Worm (Caenorhabditis elegans) whole organism, L3 larva: ENCODE data around the gene npr-27.

ENCODE experiments used
- R02D3.7 ChIP-seq: fragments of 150-350 bp; optimal IDR thresholded peaks from 2 replicates; lab custom pipeline; 2014; ENCODE audit warnings: missing biosample characterization, missing genetic modification characterization
- ZK546.5 ChIP-seq: sonication (generic microtip); optimal IDR thresholded peaks from 2 replicates; lab custom pipeline; 2017; ENCODE audit warnings: missing biosample characterization, missing genetic modification characterization
- aly-2 ChIP-seq: fragments of 150-350 bp; optimal IDR thresholded peaks from 2 replicates; lab custom pipeline; 2014; ENCODE audit warnings: missing biosample characterization, missing genetic modification characterization
- ama-1 ChIP-seq: fragments of 150-350 bp; optimal IDR thresholded peaks from 2 replicates; lab custom pipeline; 2018
- ceh-16 ChIP-seq: sonication (generic microtip); optimal IDR thresholded peaks from 2 replicates; lab custom pipeline; 2017; ENCODE audit warnings: missing biosample characterization, missing genetic modification characterization
- ceh-28 ChIP-seq: fragments of 150-350 bp; optimal IDR thresholded peaks from 2 replicates; lab custom pipeline; 2014; ENCODE audit warnings: missing biosample characterization, missing genetic modification reagents, missing genetic modification characterization
- daf-12 ChIP-seq: fragments of 150-350 bp; optimal IDR thresholded peaks from 2 replicates; lab custom pipeline; 2014; ENCODE audit warnings: missing biosample characterization, missing genetic modification reagents, missing genetic modification characterization
- elt-1 ChIP-seq: fragments of 150-350 bp; optimal IDR thresholded peaks from 2 replicates; lab custom pipeline; 2014; ENCODE audit warnings: missing biosample characterization, missing genetic modification characterization
- elt-2 ChIP-seq: sonication (generic microtip); optimal IDR thresholded peaks from 2 replicates; lab custom pipeline; 2016; ENCODE audit warnings: missing genetic modification reagents, mild to moderate bottlenecking, missing genetic modification characterization, missing compliant biosample characterization
- elt-3 ChIP-seq, 3 experiments: fragments of 150-350 bp in 1 of 3; sonication (generic microtip) in 2 of 3; optimal IDR thresholded peaks; 2 replicates in 2 of 3; 4 replicates in 1 of 3; lab custom pipeline; 2014 to 2017; ENCODE audit warnings: missing biosample characterization in 3 of 3, missing genetic modification characterization in 3 of 3
- eor-1 ChIP-seq, 2 experiments: fragments of 150-350 bp; optimal IDR thresholded peaks; 2 replicates each; lab custom pipeline; 2014 to 2018; ENCODE audit warnings: missing biosample characterization in 2 of 2, missing genetic modification characterization in 2 of 2
- fkh-10 ChIP-seq: sonication (generic microtip); optimal IDR thresholded peaks from 2 replicates; lab custom pipeline; 2017; ENCODE audit warnings: missing biosample characterization, missing genetic modification reagents, missing genetic modification characterization
- fos-1 ChIP-seq: fragments of 150-350 bp; optimal IDR thresholded peaks from 2 replicates; lab custom pipeline; 2014; ENCODE audit warnings: missing biosample characterization, missing genetic modification characterization
- hmg-11 ChIP-seq: sonication (generic microtip); optimal IDR thresholded peaks from 2 replicates; lab custom pipeline; 2016; ENCODE audit warnings: missing genetic modification characterization, missing compliant biosample characterization
- jun-1 ChIP-seq: fragments of 150-350 bp; optimal IDR thresholded peaks from 2 replicates; lab custom pipeline; 2014; ENCODE audit warnings: missing biosample characterization, missing genetic modification reagents, missing genetic modification characterization
- lin-15B ChIP-seq: fragments of 150-350 bp; optimal IDR thresholded peaks from 2 replicates; lab custom pipeline; 2014; ENCODE audit warnings: missing biosample characterization, missing genetic modification characterization
- lin-39 ChIP-seq: fragments of 150-350 bp; optimal IDR thresholded peaks from 2 replicates; lab custom pipeline; 2018; ENCODE audit warnings: missing biosample characterization, missing genetic modification reagents, missing genetic modification characterization
- mdl-1 ChIP-seq: fragments of 150-350 bp; optimal IDR thresholded peaks from 2 replicates; lab custom pipeline; 2014; ENCODE audit warnings: missing biosample characterization, missing genetic modification characterization
- nhr-11 ChIP-seq: fragments of 150-350 bp; optimal IDR thresholded peaks from 2 replicates; lab custom pipeline; 2014; ENCODE audit warnings: missing biosample characterization, missing genetic modification characterization
- nhr-12 ChIP-seq: fragments of 150-350 bp; optimal IDR thresholded peaks from 2 replicates; lab custom pipeline; 2014; ENCODE audit warnings: missing biosample characterization, missing genetic modification characterization
- nhr-23 ChIP-seq: fragments of 150-350 bp; optimal IDR thresholded peaks from 2 replicates; lab custom pipeline; 2014; ENCODE audit warnings: missing biosample characterization, missing genetic modification reagents, missing genetic modification characterization
- nhr-237 ChIP-seq: fragments of 150-350 bp; optimal IDR thresholded peaks from 2 replicates; lab custom pipeline; 2014; ENCODE audit warnings: missing biosample characterization, missing genetic modification characterization
- nhr-25 ChIP-seq: sonication (generic microtip); optimal IDR thresholded peaks from 2 replicates; lab custom pipeline; 2017; ENCODE audit warnings: missing biosample characterization, missing genetic modification characterization
- nhr-28 ChIP-seq: fragments of 150-350 bp; optimal IDR thresholded peaks from 2 replicates; lab custom pipeline; 2014; ENCODE audit warnings: missing biosample characterization, missing genetic modification characterization
- nhr-67 ChIP-seq: fragments of 150-350 bp; optimal IDR thresholded peaks from 2 replicates; lab custom pipeline; 2014; ENCODE audit warnings: missing biosample characterization, missing genetic modification characterization
- nhr-77 ChIP-seq: fragments of 150-350 bp; optimal IDR thresholded peaks from 2 replicates; lab custom pipeline; 2014; ENCODE audit warnings: missing biosample characterization, missing genetic modification characterization
- pqm-1 ChIP-seq: fragments of 150-350 bp; optimal IDR thresholded peaks from 2 replicates; lab custom pipeline; 2017; ENCODE audit warnings: missing biosample characterization, missing genetic modification characterization, inconsistent platforms
- sea-2 ChIP-seq: fragments of 150-350 bp; sonication (generic microtip); optimal IDR thresholded peaks from 4 replicates; lab custom pipeline; 2014; ENCODE audit warnings: missing biosample characterization, missing genetic modification reagents, missing genetic modification characterization
- skn-1 ChIP-seq: fragments of 150-350 bp; optimal IDR thresholded peaks from 2 replicates; lab custom pipeline; 2014; ENCODE audit warnings: missing biosample characterization, missing genetic modification characterization
- snpc-4 ChIP-seq: fragments of 150-350 bp; optimal IDR thresholded peaks from 2 replicates; lab custom pipeline; 2014; ENCODE audit warnings: missing biosample characterization, missing genetic modification characterization
- unc-39 ChIP-seq: sonication (generic microtip); optimal IDR thresholded peaks from 4 replicates; lab custom pipeline; 2017; ENCODE audit warnings: missing biosample characterization, missing genetic modification characterization
- zag-1 ChIP-seq: fragments of 150-350 bp; optimal IDR thresholded peaks from 2 replicates; lab custom pipeline; 2014; ENCODE audit warnings: missing biosample characterization, missing genetic modification characterization
- ztf-4 ChIP-seq: fragments of 150-350 bp; optimal IDR thresholded peaks from 2 replicates; lab custom pipeline; 2014; ENCODE audit warnings: missing biosample characterization, missing genetic modification characterization

npr-27 gene

DNA sequence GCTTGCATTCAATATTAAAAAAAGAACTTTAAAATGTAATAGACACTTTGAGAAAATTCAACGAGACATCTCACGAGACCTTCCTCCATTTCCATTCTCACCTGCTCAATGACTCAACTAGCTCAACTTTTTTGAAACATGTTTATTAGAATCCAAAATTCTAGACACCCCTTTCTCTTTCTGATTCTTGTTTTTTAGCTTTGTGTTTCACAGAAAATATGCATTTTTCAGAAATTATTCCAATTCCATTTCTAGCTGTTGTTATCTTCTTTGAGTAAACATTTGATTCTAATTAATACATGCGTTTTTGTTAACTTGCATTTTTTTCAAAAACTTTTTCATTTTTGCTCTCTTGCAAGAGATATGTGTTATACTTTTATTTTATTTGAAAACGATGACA is 3.9 kb upstream of the npr-27 start:
- TF ChIP-seq elt-3 (tag; optimal IDR thresholded peaks at IDR 0.05; lab: Kevin White, UChicago), result no peak
- no peak for TF ChIP-seq aly-2 (tag; lab: Kevin White, UChicago)
- TF ChIP-seq jun-1, result no peak
- no peak for TF ChIP-seq nhr-77
- TF ChIP-seq ZK546.5 (tag; lab: Kevin White, UChicago), result no peak
- no peak for TF ChIP-seq pqm-1
- TF ChIP-seq snpc-4, result no peak
- TF ChIP-seq nhr-11, result no peak
- TF ChIP-seq ceh-16 (tag; lab: Kevin White, UChicago), result no peak
- TF ChIP-seq lin-39 (tag; lab: Kevin White, UChicago), result no peak
- no peak for TF ChIP-seq nhr-28 (tag; lab: Kevin White, UChicago)
- no peak for TF ChIP-seq zag-1 (tag; lab: Kevin White, UChicago)
- TF ChIP-seq, all 47 proteins: peak for 0

DNA sequence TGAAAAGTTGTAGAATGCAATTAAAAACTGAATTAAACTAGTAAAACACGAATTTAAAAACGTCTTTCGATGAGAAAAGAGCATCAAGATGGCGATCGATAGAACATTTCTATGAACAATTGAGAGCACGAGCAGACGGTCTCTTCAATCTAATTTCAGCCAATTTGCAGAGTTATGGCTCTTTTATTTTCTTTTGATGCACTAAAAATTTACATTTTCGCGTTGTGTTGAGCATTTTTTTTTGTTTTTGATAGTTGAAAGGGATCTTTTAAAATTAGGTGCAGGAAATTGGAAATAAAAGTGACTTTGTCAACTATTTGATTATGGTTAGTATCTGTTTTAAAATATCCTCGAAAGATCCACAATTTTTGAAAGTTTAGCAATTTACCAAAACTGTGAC is 3.5 kb downstream of the npr-27 start, which contains the start of gene F42C5.6:
TSS of gene F42C5.6 (minus strand) at position 101 of the 400 bp plus-strand sequence.
- no peak for TF ChIP-seq R02D3.7 (tag; lab: Kevin White, UChicago)
- no peak for TF ChIP-seq nhr-67 (tag; lab: Kevin White, UChicago)
- TF ChIP-seq elt-1 (tag; lab: Kevin White, UChicago), result no peak
- TF ChIP-seq fos-1 (tag; lab: Kevin White, UChicago), result no peak
- TF ChIP-seq zag-1 (tag; lab: Kevin White, UChicago), result no peak
- TF ChIP-seq nhr-28 (tag; lab: Kevin White, UChicago), result no peak
- TF ChIP-seq ZK546.5 (tag; lab: Kevin White, UChicago), result no peak
- no peak for TF ChIP-seq snpc-4
- no peak for TF ChIP-seq elt-2 (tag; lab: Kevin White, UChicago)
- TF ChIP-seq eor-1 (tag; optimal IDR thresholded peaks at IDR 0.05; lab: Kevin White, UChicago), result no peak
- TF ChIP-seq hmg-11, result no peak
- no peak for TF ChIP-seq sea-2 (GFP tag; lab: Kevin White, UChicago)
- no peak for TF ChIP-seq nhr-12 (tag; lab: Kevin White, UChicago)
- TF ChIP-seq, all 47 proteins: peak for 0

DNA sequence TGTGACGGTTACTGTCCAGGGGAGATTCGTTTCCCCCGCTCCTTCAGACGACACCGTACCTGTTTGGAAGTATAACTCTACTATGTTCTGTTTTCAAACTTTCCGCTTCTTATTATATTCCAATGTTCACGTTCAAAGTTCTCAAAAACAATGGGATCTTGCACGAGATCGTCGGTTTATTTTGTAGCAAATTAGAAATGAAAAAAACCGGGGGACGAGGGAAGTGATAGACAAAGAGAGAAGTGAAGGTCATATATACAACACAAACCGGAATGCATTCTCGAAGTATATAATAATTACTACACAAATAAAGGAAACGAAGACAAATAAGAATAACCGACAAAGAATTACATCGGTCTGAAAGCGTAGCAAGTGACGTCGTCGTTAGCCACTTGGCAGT is 4.3 kb downstream of the npr-27 start:
- TF ChIP-seq ceh-28 (tag; lab: Kevin White, UChicago) (no peak), fos-1 (tag; lab: Kevin White, UChicago) (no peak), fkh-10 (GFP tag; lab: Kevin White, UChicago) (no peak), eor-1 (tag; optimal IDR thresholded peaks at IDR 0.05; lab: Kevin White, UChicago) (no peak), lin-15B (tag; lab: Kevin White, UChicago) (no peak), daf-12 (tag; lab: Kevin White, UChicago) (no peak), ama-1 (lab: Kevin White, UChicago) (peak; percentile 14), ZK546.5 (tag; lab: Kevin White, UChicago) (no peak), mdl-1 (no peak), nhr-237 (tag; lab: Kevin White, UChicago) (no peak), nhr-25 (tag; lab: Kevin White, UChicago) (peak; percentile 79)

ce11 chrIV:7310410-7310809 is 5.0 kb downstream of the npr-27 start, which contains the start of gene grl-4:
Gene grl-4 (minus strand): TSS chrIV:7310760.
- TF ChIP-seq skn-1, result no peak
- no peak for TF ChIP-seq nhr-23
- TF ChIP-seq ama-1 (lab: Kevin White, UChicago), result no peak
- TF ChIP-seq aly-2 (tag; lab: Kevin White, UChicago), result no peak
- TF ChIP-seq unc-39, result no peak
- no peak for TF ChIP-seq R02D3.7 (tag; lab: Kevin White, UChicago)
- no peak for TF ChIP-seq ztf-4 (tag; lab: Kevin White, UChicago)
- no peak for TF ChIP-seq lin-39 (tag; lab: Kevin White, UChicago)
- no peak for TF ChIP-seq nhr-28 (tag; lab: Kevin White, UChicago)
- TF ChIP-seq fos-1 (tag; lab: Kevin White, UChicago), result no peak

DNA sequence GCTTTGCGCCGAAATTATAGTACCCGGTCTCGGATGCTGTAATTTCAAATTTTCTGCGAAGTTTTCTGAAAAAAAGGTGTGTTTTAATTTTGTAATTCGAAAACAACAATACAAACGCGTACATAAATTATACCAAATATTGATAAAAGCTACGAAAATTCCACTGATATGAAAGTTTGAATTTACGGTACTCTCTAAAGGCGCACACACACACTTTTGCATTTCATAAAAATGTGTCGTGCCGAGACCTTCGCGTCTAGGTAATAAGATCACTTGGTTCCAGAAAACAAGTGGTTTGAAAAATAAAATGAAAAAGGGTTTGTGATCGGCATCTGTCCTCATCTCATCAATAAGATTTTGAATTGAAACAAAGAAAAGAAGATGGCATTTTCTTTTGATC is 5.4 kb downstream of the npr-27 start:
- peak; percentile 17 for TF ChIP-seq ama-1 (lab: Kevin White, UChicago)
- no peak for TF ChIP-seq zag-1 (tag; lab: Kevin White, UChicago)
